Worm (Caenorhabditis elegans): Measurements from ENCODE around the gene pigk-1.

The pigk-1 gene

DNA sequence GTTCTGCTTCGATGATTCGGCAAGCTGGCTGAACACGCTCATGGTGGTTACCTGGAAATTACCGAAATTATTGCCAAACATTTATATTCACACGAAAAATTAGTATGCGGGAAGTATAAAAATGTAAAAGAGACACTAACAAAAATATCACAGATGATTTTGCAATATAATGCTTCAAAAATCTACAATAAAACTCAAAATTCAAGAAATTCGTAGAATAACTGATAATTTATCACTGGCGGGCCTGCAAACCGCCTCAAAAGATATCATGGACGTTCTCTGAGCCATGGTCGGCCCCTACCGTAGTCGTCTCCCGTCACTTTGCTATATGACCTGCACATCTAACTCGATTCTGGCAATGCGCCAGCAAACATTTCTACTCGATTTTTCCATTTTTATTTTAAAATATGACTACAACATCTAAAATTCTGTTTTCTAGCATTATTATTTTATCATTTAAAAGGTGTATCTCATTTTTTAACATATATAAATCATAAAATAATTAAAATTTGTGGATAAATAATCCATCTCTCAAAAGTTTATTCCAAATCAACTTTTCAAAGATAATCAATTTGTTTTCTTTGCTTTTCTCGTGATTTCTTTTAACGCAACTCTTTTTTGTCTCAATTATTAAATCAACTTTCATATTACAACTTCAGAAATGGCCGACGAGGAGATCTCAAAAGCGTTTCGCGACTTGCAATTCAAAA is 39.8 kb upstream of the pigk-1 start, which contains the start of the genes F01G4.6 and pfd-1:
F01G4.6 (minus strand) TSS at position 51 of the 710 bp plus-strand sequence.
pfd-1 (plus strand) TSS at position 660 of the 710 bp plus-strand sequence.
- TF ChIP-seq lin-39 (tag; optimal IDR thresholded peaks at IDR 0.05) (no peak), ztf-11 (tag; optimal IDR thresholded peaks at IDR 0.05) (no peak), aha-1 (tag) (peak; percentile 93), zfp-3 (GFP tag; conservative IDR thresholded peaks at IDR 0.05) (peak; percentile 65), sdz-12 (GFP tag; optimal IDR thresholded peaks at IDR 0.05) (peak; percentile 30), cey-2 (tag; optimal IDR thresholded peaks at IDR 0.05; ENCODE audit: borderline replicate concordance, insufficient read depth) (no peak), daf-8 (GFP tag; IDR thresholded peaks at IDR 0.05) (no peak), dve-1 (tag; optimal IDR thresholded peaks at IDR 0.05; ENCODE audit: insufficient read depth) (peak; percentile 99), dmd-8 (GFP tag; IDR thresholded peaks at IDR 0.05) (no peak), nhr-6 (tag; optimal IDR thresholded peaks at IDR 0.05) (peak; percentile 92), F44E2.7 (GFP tag; IDR thresholded peaks at IDR 0.05) (no peak), nhr-102 (tag; optimal IDR thresholded peaks at IDR 0.05) (peak; percentile 83), daf-16 (GFP tag; optimal IDR thresholded peaks at IDR 0.05) (peak in 1 of 2 experiments; percentile 61), daf-16 (tag; optimal IDR thresholded peaks at IDR 0.05) (peak; percentile 70), lin-1 (GFP tag; IDR thresholded peaks at IDR 0.05) (peak; percentile 90), attf-4 (tag; optimal IDR thresholded peaks at IDR 0.05) (no peak), fkh-10 (GFP tag; optimal IDR thresholded peaks at IDR 0.05) (peak; percentile 67), hif-1 (tag; optimal IDR thresholded peaks at IDR 0.05) (peak; percentile 29 to 89), tag-97 (GFP tag; IDR thresholded peaks at IDR 0.05) (no peak), pha-4 (GFP tag; IDR thresholded peaks at IDR 0.05) (peak; percentile 85), pha-4 (tag; optimal IDR thresholded peaks at IDR 0.05) (peak; percentile 74), Y48G9A.11 (GFP tag; IDR thresholded peaks at IDR 0.05) (no peak), nhr-25 (tag; optimal IDR thresholded peaks at IDR 0.05; ENCODE audit: borderline replicate concordance, insufficient read depth) (peak; percentile 80), nhr-28 (tag; optimal IDR thresholded peaks at IDR 0.05) (peak; percentile 87), ceh-20 (GFP tag; IDR thresholded peaks at IDR 0.05) (peak; percentile 89), hlh-30 (tag; optimal IDR thresholded peaks at IDR 0.05; ENCODE audit: insufficient read depth) (peak; percentile 89), unc-130 (GFP tag; optimal IDR thresholded peaks at IDR 0.05) (peak; percentile 24), mep-1 (tag; optimal IDR thresholded peaks at IDR 0.05) (peak; percentile 96), tra-1 (GFP tag; IDR thresholded peaks at IDR 0.05) (0 out of 2 replicates have a peak, but pooled peaks have one; percentile 11), duxl-1 (tag; optimal IDR thresholded peaks at IDR 0.05; ENCODE audit: poor library complexity) (peak; percentile 76), arid-1 (GFP tag; conservative IDR thresholded peaks at IDR 0.05) (peak; percentile 91), Y105C5A.15 (GFP tag; IDR thresholded peaks at IDR 0.05) (no peak), lsy-2 (tag; optimal IDR thresholded peaks at IDR 0.05) (peak; percentile 96 to 99), unc-39 (tag; optimal IDR thresholded peaks at IDR 0.05) (no peak), D1046.2 (GFP tag; IDR thresholded peaks at IDR 0.05) (no peak), set-16 (GFP tag; IDR thresholded peaks at IDR 0.05) (peak; percentile 18; the same call in 1 of the 2 replicates), rbr-2 (tag; optimal IDR thresholded peaks at IDR 0.05) (peak; percentile 91), unc-62 (GFP tag; optimal IDR thresholded peaks at IDR 0.05 in 1 of 2) (peak in 1 of 2 experiments; percentile 21), unc-62 (tag; optimal IDR thresholded peaks at IDR 0.05) (no peak), lir-3 (tag; optimal IDR thresholded peaks at IDR 0.05) (no peak), zag-1 (tag; optimal IDR thresholded peaks at IDR 0.05) (peak; percentile 84), mes-2 (tag; optimal IDR thresholded peaks at IDR 0.05; ENCODE audit: poor library complexity, severe bottlenecking) (peak; percentile 93), egl-43 (GFP tag; IDR thresholded peaks at IDR 0.05) (0 out of 2 replicates have a peak, but pooled peaks have one; percentile 56), Y5F2A.4 (GFP tag; optimal IDR thresholded peaks at IDR 0.05) (no peak), lin-15B (tag; optimal IDR thresholded peaks at IDR 0.05) (no peak), lim-7 (GFP tag; IDR thresholded peaks at IDR 0.05) (no peak), ceh-32 (tag; optimal IDR thresholded peaks at IDR 0.05; ENCODE audit: poor library complexity) (no peak), spr-3 (GFP tag; optimal IDR thresholded peaks at IDR 0.05) (no peak), Y75B8A.6 (GFP tag; IDR thresholded peaks at IDR 0.05) (0 out of 2 replicates have a peak, but pooled peaks have one; percentile 47)
